Fruit fly (Drosophila melanogaster) whole organism, embryonic: ENCODE measurements around the gene Ing5.

Source experiments
- B-H1 ChIP-seq: fragments of 200-800 bp; sonication (Bioruptor generic); IDR thresholded peaks from 3 replicates; pipeline ENCODE4 v1.3.6; 2022; ENCODE audit warnings: missing biosample characterization, missing genetic modification characterization
- CG10366 ChIP-seq: fragments of 200-800 bp; sonication (Bioruptor generic); IDR thresholded peaks from 2 replicates; pipeline ENCODE4 v1.3.6; 2022; ENCODE audit warnings: missing biosample characterization, missing genetic modification characterization
- CG10462 ChIP-seq: fragments of 200-800 bp; sonication (Bioruptor generic); optimal IDR thresholded peaks from 2 replicates; lab custom pipeline; 2016; ENCODE audit warnings: missing biosample characterization, missing genetic modification characterization
- CG10543 ChIP-seq: fragments of 200-800 bp; sonication (Bioruptor generic); optimal IDR thresholded peaks from 3 replicates; lab custom pipeline; 2017; ENCODE audit warnings: missing biosample characterization, mild to moderate bottlenecking, missing genetic modification characterization, moderate library complexity
- CG12299 ChIP-seq: fragments of 200-800 bp; sonication (Bioruptor generic); optimal IDR thresholded peaks from 2 replicates; lab custom pipeline; 2018; ENCODE audit warnings: missing biosample characterization, mild to moderate bottlenecking, missing genetic modification characterization
- CG14014 ChIP-seq: fragments of 200-800 bp; sonication (Bioruptor generic); IDR thresholded peaks from 2 replicates; pipeline ENCODE4 v1.3.6; 2022; ENCODE audit warnings: missing biosample characterization, missing genetic modification characterization
- CG15011 ChIP-seq: fragments of 200-800 bp; sonication (Bioruptor generic); optimal IDR thresholded peaks from 3 replicates; lab custom pipeline; 2018; ENCODE audit warnings: missing biosample characterization, mild to moderate bottlenecking, missing genetic modification characterization
- CG17802 ChIP-seq: fragments of 200-800 bp; sonication (Bioruptor generic); optimal IDR thresholded peaks from 2 replicates; lab custom pipeline; 2018; ENCODE audit warnings: missing biosample characterization, mild to moderate bottlenecking, missing genetic modification characterization, moderate library complexity
- CG1792 ChIP-seq: fragments of 200-800 bp; sonication (Bioruptor generic); optimal IDR thresholded peaks from 2 replicates; lab custom pipeline; 2016; ENCODE audit warnings: missing biosample characterization, missing genetic modification characterization
- CG30020 ChIP-seq: fragments of 200-800 bp; optimal IDR thresholded peaks from 2 replicates; lab custom pipeline; 2019; ENCODE audit warnings: missing biosample characterization, mild to moderate bottlenecking, missing genetic modification characterization, moderate library complexity
- CG4617 ChIP-seq: fragments of 200-800 bp; sonication (Bioruptor generic); optimal IDR thresholded peaks from 3 replicates; lab custom pipeline; 2016; ENCODE audit warnings: missing biosample characterization, missing genetic modification characterization, borderline replicate concordance
- CG4820 ChIP-seq: fragments of 200-800 bp; sonication (Bioruptor generic); optimal IDR thresholded peaks from 3 replicates; lab custom pipeline; 2016; ENCODE audit warnings: missing biosample characterization, missing genetic modification characterization
- CG6654 ChIP-seq: fragments of 200-800 bp; sonication (Bioruptor generic); optimal IDR thresholded peaks from 2 replicates; lab custom pipeline; 2017; ENCODE audit warnings: missing biosample characterization, mild to moderate bottlenecking, missing genetic modification characterization
- CG7357 ChIP-seq: fragments of 200-800 bp; sonication (Bioruptor generic); IDR thresholded peaks from 3 replicates; pipeline ENCODE4 v1.3.6; 2022; ENCODE audit warnings: missing biosample characterization, missing genetic modification characterization
- CG8089 ChIP-seq: fragments of 200-800 bp; sonication (Bioruptor generic); optimal IDR thresholded peaks from 3 replicates; lab custom pipeline; 2016; ENCODE audit warnings: missing biosample characterization, missing genetic modification characterization
- CG8290 ChIP-seq, 3 experiments: fragments of 200-800 bp; sonication (Bioruptor generic); optimal IDR thresholded peaks; 2 replicates each; lab custom pipeline; 2016 to 2019; ENCODE audit warnings: missing biosample characterization in 3 of 3, missing genetic modification characterization in 3 of 3, mild to moderate bottlenecking in 2 of 3, moderate library complexity in 1 of 3
- CG9609 ChIP-seq: fragments of 200-800 bp; sonication (Bioruptor generic); optimal IDR thresholded peaks from 3 replicates; lab custom pipeline; 2016; ENCODE audit warnings: missing biosample characterization, missing genetic modification characterization
- CG9817 ChIP-seq: fragments of 200-800 bp; sonication (Bioruptor generic); optimal IDR thresholded peaks from 2 replicates; lab custom pipeline; 2018; ENCODE audit warnings: missing biosample characterization, mild to moderate bottlenecking, missing genetic modification characterization, moderate library complexity
- Dll ChIP-seq: fragments of 200-800 bp; sonication (Bioruptor generic); IDR thresholded peaks from 4 replicates; pipeline ENCODE4 v1.3.6; 2022; ENCODE audit warnings: missing biosample characterization, missing genetic modification characterization; ENCODE audit not compliant: partially characterized antibody
- E2f2 ChIP-seq: fragments of 200-800 bp; sonication (Bioruptor generic); IDR thresholded peaks from 2 replicates; pipeline ENCODE4 v1.3.6; 2022; ENCODE audit warnings: missing biosample characterization, missing genetic modification characterization
- Ets65A ChIP-seq: fragments of 200-800 bp; sonication (Bioruptor generic); peaks from one replicate; lab custom pipeline; 2016; ENCODE audit warnings: missing biosample characterization, missing genetic modification characterization
- Gsc ChIP-seq: fragments of 200-800 bp; sonication (Bioruptor generic); IDR thresholded peaks from 2 replicates; pipeline ENCODE4 v1.3.6; 2022; ENCODE audit warnings: missing biosample characterization, missing genetic modification characterization
- HLH4C ChIP-seq: fragments of 200-800 bp; sonication (Bioruptor generic); IDR thresholded peaks from 3 replicates; pipeline ENCODE4 v1.3.6; 2022; ENCODE audit warnings: missing biosample characterization, missing genetic modification characterization; ENCODE audit not compliant: partially characterized antibody
- Hey ChIP-seq: fragments of 200-800 bp; sonication (Bioruptor generic); optimal IDR thresholded peaks from 3 replicates; lab custom pipeline; 2018; ENCODE audit warnings: missing biosample characterization, mild to moderate bottlenecking, missing genetic modification characterization
- Nf-YC ChIP-seq: fragments of 200-800 bp; optimal IDR thresholded peaks from 3 replicates; lab custom pipeline; 2019; ENCODE audit warnings: missing biosample characterization, mild to moderate bottlenecking, missing genetic modification characterization, moderate library complexity
- Opbp ChIP-seq: fragments of 200-800 bp; sonication (Bioruptor generic); IDR thresholded peaks from 3 replicates; pipeline ENCODE4 v1.3.6; 2022; ENCODE audit warnings: missing biosample characterization, missing genetic modification characterization; ENCODE audit not compliant: partially characterized antibody
- Pdp1 ChIP-seq, 2 experiments: fragments of 200-800 bp; sonication (Bioruptor generic); optimal IDR thresholded peaks; 3 replicates each; lab custom pipeline; 2016; ENCODE audit warnings: missing biosample characterization in 2 of 2, missing genetic modification characterization in 2 of 2, mild to moderate bottlenecking in 1 of 2, moderate library complexity in 1 of 2
- Rfx ChIP-seq: fragments of 200-800 bp; sonication (Bioruptor generic); IDR thresholded peaks from 2 replicates; pipeline ENCODE4 v1.3.6; 2022; ENCODE audit warnings: missing biosample characterization, missing genetic modification characterization
- Xbp1 ChIP-seq: fragments of 200-800 bp; sonication (Bioruptor generic); optimal IDR thresholded peaks from 3 replicates; lab custom pipeline; 2016; ENCODE audit warnings: missing biosample characterization, mild to moderate bottlenecking, missing genetic modification characterization
- aop ChIP-seq: fragments of 200-800 bp; sonication (Bioruptor generic); IDR thresholded peaks from 2 replicates; pipeline ENCODE4 v1.3.6; 2022; ENCODE audit warnings: missing biosample characterization, missing genetic modification characterization
- chn ChIP-seq: fragments of 200-800 bp; sonication (Bioruptor generic); optimal IDR thresholded peaks from 2 replicates; lab custom pipeline; 2016; ENCODE audit warnings: missing biosample characterization, missing genetic modification characterization
- ci ChIP-seq: fragments of 200-800 bp; sonication (Bioruptor generic); IDR thresholded peaks from 3 replicates; pipeline ENCODE4 v1.3.6; 2022; ENCODE audit warnings: missing biosample characterization, missing genetic modification characterization
- cwo ChIP-seq: fragments of 200-800 bp; sonication (Bioruptor generic); optimal IDR thresholded peaks from 3 replicates; lab custom pipeline; 2017; ENCODE audit warnings: missing biosample characterization, missing genetic modification characterization, mild to moderate bottlenecking, moderate library complexity, missing genetic modification reagents
- danr ChIP-seq: fragments of 200-800 bp; sonication (Bioruptor generic); IDR thresholded peaks from 2 replicates; pipeline ENCODE4 v1.3.6; 2022; ENCODE audit warnings: missing biosample characterization, missing genetic modification characterization
- gsb-n ChIP-seq: fragments of 200-800 bp; sonication (Bioruptor generic); optimal IDR thresholded peaks from 3 replicates; lab custom pipeline; 2018; ENCODE audit warnings: missing biosample characterization, mild to moderate bottlenecking, missing genetic modification characterization
- hkb ChIP-seq, 2 experiments: fragments of 200-800 bp in 1 of 2; fragments of >200 bp in 1 of 2; sonication (Bioruptor generic) in 1 of 2; IDR thresholded peaks in 1 of 2; optimal IDR thresholded peaks in 1 of 2; 2 replicates each; pipeline versions ENCODE4 v1.3.6 to Lab custom; 2017 to 2022; ENCODE audit warnings: missing biosample characterization in 1 of 2, missing genetic modification characterization in 1 of 2
- lov ChIP-seq, 2 experiments: fragments of 200-800 bp in 1 of 2; fragments of >200 bp in 1 of 2; sonication (Bioruptor generic) in 1 of 2; IDR thresholded peaks in 1 of 2; optimal IDR thresholded peaks in 1 of 2; 2 replicates in 1 of 2; 3 replicates in 1 of 2; pipeline versions ENCODE4 v1.3.6 to Lab custom; 2017 to 2022; ENCODE audit warnings: missing biosample characterization in 1 of 2, missing genetic modification characterization in 1 of 2
- pan ChIP-seq, 4 experiments: fragments of >200 bp in 3 of 4; fragments of 200-800 bp in 1 of 4; sonication (Bioruptor generic) in 1 of 4; optimal IDR thresholded peaks in 3 of 4; IDR thresholded peaks in 1 of 4; 2 replicates each; pipeline versions ENCODE4 v1.3.6 to Lab custom; 2017 to 2022; ENCODE audit warnings: missing biosample characterization in 2 of 4, missing genetic modification characterization in 2 of 4, mixed read lengths in 1 of 4
- pzg ChIP-seq: fragments of 200-800 bp; sonication (Bioruptor generic); optimal IDR thresholded peaks from 3 replicates; lab custom pipeline; 2018; ENCODE audit warnings: missing biosample characterization, mild to moderate bottlenecking, missing genetic modification characterization, moderate library complexity
- ranshi ChIP-seq: fragments of 200-800 bp; sonication (Bioruptor generic); IDR thresholded peaks from 2 replicates; pipeline ENCODE4 v1.3.6; 2022; ENCODE audit warnings: missing biosample characterization, missing genetic modification characterization
- row ChIP-seq: fragments of 200-800 bp; sonication (Bioruptor generic); IDR thresholded peaks from 3 replicates; pipeline ENCODE4 v1.3.6; 2022; ENCODE audit warnings: missing biosample characterization, missing genetic modification characterization
- sens-2 ChIP-seq: fragments of 200-800 bp; sonication (Bioruptor generic); IDR thresholded peaks from 2 replicates; pipeline ENCODE4 v1.3.6; 2022; ENCODE audit warnings: missing biosample characterization, missing genetic modification characterization
- stwl ChIP-seq: fragments of 200-800 bp; sonication (Bioruptor generic); optimal IDR thresholded peaks from 3 replicates; lab custom pipeline; 2018; ENCODE audit warnings: missing biosample characterization, mild to moderate bottlenecking, missing genetic modification characterization, moderate library complexity
- tgo ChIP-seq: fragments of 200-800 bp; sonication (Bioruptor generic); IDR thresholded peaks from 3 replicates; pipeline ENCODE4 v1.3.6; 2022; ENCODE audit warnings: missing biosample characterization, missing genetic modification characterization
- toy ChIP-seq: fragments of 200-800 bp; sonication (Bioruptor generic); IDR thresholded peaks from 2 replicates; pipeline ENCODE4 v1.3.6; 2022; ENCODE audit warnings: missing biosample characterization, missing genetic modification characterization
- vnd ChIP-seq: fragments of 200-800 bp; sonication (Bioruptor generic); IDR thresholded peaks from 3 replicates; pipeline ENCODE4 v1.3.6; 2022; ENCODE audit warnings: missing biosample characterization, missing genetic modification characterization; ENCODE audit not compliant: partially characterized antibody
- zfh2 ChIP-seq: fragments of 200-800 bp; sonication (Bioruptor generic); optimal IDR thresholded peaks from 2 replicates; lab custom pipeline; 2016; ENCODE audit warnings: missing biosample characterization, missing genetic modification characterization

Gene Ing5

dm6 chr2L:13394903-13395302, 7.8 kb upstream of the Ing5 start, which contains the start of gene RpL24 (continued):
- TF ChIP-seq CG7357 (GFP tag; lab: Robert Waterston, UW) (peak; percentile 37; the same call in 1 of the 3 replicates), ci (GFP tag; lab: Robert Waterston, UW) (peak; percentile 99), Opbp (GFP tag; lab: Robert Waterston, UW) (0 out of 3 replicates have a peak, but pooled peaks have one; percentile 11), gsb-n (tag; lab: Kevin White, UChicago) (peak; percentile 88), Gsc (GFP tag; lab: Robert Waterston, UW) (no peak), CG8290 (GFP tag; optimal IDR thresholded peaks at IDR 0.05; lab: Kevin White, UChicago) (peak; percentile 85), CG8290 (tag; optimal IDR thresholded peaks at IDR 0.05; lab: Kevin White, UChicago) (peak; percentile 77 to 80), vnd (GFP tag; lab: Robert Waterston, UW) (no peak), CG10366 (GFP tag; lab: Robert Waterston, UW) (peak; percentile 78), lov (optimal IDR thresholded peaks at IDR 0.05; lab: Kevin White, UChicago) (no peak), lov (GFP tag; IDR thresholded peaks at IDR 0.05; lab: Robert Waterston, UW) (peak; percentile 98), danr (GFP tag; lab: Robert Waterston, UW) (peak; percentile 42; the same call in 1 of the 2 replicates), CG1792 (GFP tag; lab: Kevin White, UChicago) (peak; percentile 80), B-H1 (GFP tag; lab: Robert Waterston, UW) (peak; percentile 53; the same call in 1 of the 3 replicates), aop (GFP tag; lab: Robert Waterston, UW) (peak; percentile 86), Ets65A (peak; percentile 99), tgo (GFP tag; lab: Robert Waterston, UW) (peak; percentile 78), CG6654 (GFP tag; lab: Kevin White, UChicago) (peak; percentile 69), Rfx (GFP tag; lab: Robert Waterston, UW) (peak; percentile 94), CG9609 (GFP tag; lab: Kevin White, UChicago) (peak; percentile 85), sens-2 (peak; percentile 91), CG15011 (peak; percentile 90), hkb (optimal IDR thresholded peaks at IDR 0.05; lab: Kevin White, UChicago) (no peak), hkb (GFP tag; IDR thresholded peaks at IDR 0.05; lab: Robert Waterston, UW) (peak; percentile 94), Hey (tag; lab: Kevin White, UChicago) (peak; percentile 85), Nf-YC (tag; lab: Kevin White, UChicago) (peak; percentile 78), CG9817 (peak; percentile 84), cwo (GFP tag; lab: Kevin White, UChicago) (peak; percentile 77), CG12299 (tag; lab: Kevin White, UChicago) (peak; percentile 84), chn (GFP tag; lab: Kevin White, UChicago) (peak; percentile 84), CG14014 (GFP tag; lab: Robert Waterston, UW) (peak; percentile 89), CG10543 (GFP tag; lab: Kevin White, UChicago) (peak; percentile 96)
- TF ChIP-seq, all 482 proteins: peak for 413

dm6 chr2L:13382351-13383029, 4.6 kb downstream of the Ing5 start, which contains the start of gene loqs:
loqs (plus strand) TSS chr2L:13382652.
- peak; percentile 8 for TF ChIP-seq Xbp1 (GFP tag; lab: Kevin White, UChicago)
- peak; percentile 25 for TF ChIP-seq pzg (GFP tag; lab: Kevin White, UChicago)
- peak; percentile 62 for TF ChIP-seq row (GFP tag; lab: Robert Waterston, UW)
- no peak for TF ChIP-seq ranshi (GFP tag; lab: Robert Waterston, UW)
- no peak for TF ChIP-seq CG10462 (GFP tag; lab: Kevin White, UChicago)
- TF ChIP-seq HLH4C (GFP tag; lab: Robert Waterston, UW) = 0 out of 3 replicates have a peak, but pooled peaks have one; percentile 46
- TF ChIP-seq CG4820 (GFP tag; lab: Kevin White, UChicago) = peak; percentile 22
- TF ChIP-seq toy (GFP tag; lab: Robert Waterston, UW) = no peak
- no peak for TF ChIP-seq CG8089 (GFP tag; lab: Kevin White, UChicago)
- TF ChIP-seq E2f2 (GFP tag; lab: Robert Waterston, UW) = peak; percentile 83
- no peak for TF ChIP-seq pan (optimal IDR thresholded peaks at IDR 0.05; lab: Kevin White, UChicago)
- no peak for TF ChIP-seq pan (GFP tag; optimal IDR thresholded peaks at IDR 0.05 in 1 of 2, IDR thresholded peaks at IDR 0.05 in 1 of 2)
- no peak for TF ChIP-seq zfh2 (GFP tag; lab: Kevin White, UChicago)
- TF ChIP-seq CG30020 (tag; lab: Kevin White, UChicago) = peak; percentile 55
- TF ChIP-seq CG17802 (tag; lab: Kevin White, UChicago) = no peak
- peak; percentile 31 for TF ChIP-seq CG4617 (GFP tag; lab: Kevin White, UChicago)
- TF ChIP-seq stwl (tag; lab: Kevin White, UChicago) = peak; percentile 50
- peak in 1 of 2 experiments; percentile 36 for TF ChIP-seq Pdp1 (GFP tag; optimal IDR thresholded peaks at IDR 0.05; lab: Kevin White, UChicago)
- peak; percentile 73 for TF ChIP-seq Dll (GFP tag; lab: Robert Waterston, UW)
